Worm (Caenorhabditis elegans) whole organism, L3 larva: Measurements from ENCODE around the gene dct-17.

Experiments
- ZK546.5 ChIP-seq: sonication (generic microtip); optimal IDR thresholded peaks from 2 replicates; lab custom pipeline; 2017; ENCODE audit warnings: missing biosample characterization, missing genetic modification characterization
- ceh-82 ChIP-seq: fragments of 150-350 bp; optimal IDR thresholded peaks from 2 replicates; lab custom pipeline; 2014; ENCODE audit warnings: missing biosample characterization, missing genetic modification characterization
- daf-12 ChIP-seq: fragments of 150-350 bp; optimal IDR thresholded peaks from 2 replicates; lab custom pipeline; 2014; ENCODE audit warnings: missing biosample characterization, missing genetic modification reagents, missing genetic modification characterization
- egl-27 ChIP-seq: sonication (generic microtip); optimal IDR thresholded peaks from 4 replicates; lab custom pipeline; 2017; ENCODE audit warnings: missing biosample characterization, missing genetic modification reagents, missing genetic modification characterization
- elt-3 ChIP-seq, 3 experiments: fragments of 150-350 bp in 1 of 3; sonication (generic microtip) in 2 of 3; optimal IDR thresholded peaks; 2 replicates in 2 of 3; 4 replicates in 1 of 3; lab custom pipeline; 2014 to 2017; ENCODE audit warnings: missing biosample characterization in 3 of 3, missing genetic modification characterization in 3 of 3
- lin-15B ChIP-seq: fragments of 150-350 bp; optimal IDR thresholded peaks from 2 replicates; lab custom pipeline; 2014; ENCODE audit warnings: missing biosample characterization, missing genetic modification characterization
- mdl-1 ChIP-seq: fragments of 150-350 bp; optimal IDR thresholded peaks from 2 replicates; lab custom pipeline; 2014; ENCODE audit warnings: missing biosample characterization, missing genetic modification characterization
- nhr-23 ChIP-seq: fragments of 150-350 bp; optimal IDR thresholded peaks from 2 replicates; lab custom pipeline; 2014; ENCODE audit warnings: missing biosample characterization, missing genetic modification reagents, missing genetic modification characterization
- nhr-43 ChIP-seq: sonication (generic microtip); optimal IDR thresholded peaks from 2 replicates; lab custom pipeline; 2016; ENCODE audit warnings: mild to moderate bottlenecking, missing genetic modification characterization, missing compliant biosample characterization; ENCODE audit not compliant: poor library complexity, severe bottlenecking
- nhr-76 ChIP-seq: fragments of 150-350 bp; sonication (generic microtip); optimal IDR thresholded peaks from 5 replicates; lab custom pipeline; 2014; ENCODE audit warnings: missing biosample characterization, missing genetic modification characterization
- pqm-1 ChIP-seq: fragments of 150-350 bp; optimal IDR thresholded peaks from 2 replicates; lab custom pipeline; 2017; ENCODE audit warnings: missing biosample characterization, missing genetic modification characterization, inconsistent platforms
- unc-62 ChIP-seq: fragments of 150-350 bp; sonication (generic microtip); optimal IDR thresholded peaks from 4 replicates; lab custom pipeline; 2014; ENCODE audit warnings: missing biosample characterization, missing genetic modification reagents, missing genetic modification characterization
- ztf-11 ChIP-seq: fragments of 150-350 bp; optimal IDR thresholded peaks from 2 replicates; lab custom pipeline; 2014; ENCODE audit warnings: missing biosample characterization, missing genetic modification characterization

ce11 chrV:13775529-13775928, 44.9 kb upstream of the dct-17 start, which contains the start of gene F53C11.1:
- TF ChIP-seq unc-62 (GFP tag; lab: Kevin White, UChicago) (no peak), ZK546.5 (no peak), lin-15B (tag; lab: Kevin White, UChicago) (no peak), ztf-11 (tag; lab: Kevin White, UChicago) (no peak), nhr-23 (tag; lab: Kevin White, UChicago) (no peak), daf-12 (tag; lab: Kevin White, UChicago) (no peak), nhr-43 (tag; lab: Kevin White, UChicago) (no peak), pqm-1 (tag; lab: Kevin White, UChicago) (peak; percentile 73), nhr-76 (tag; lab: Kevin White, UChicago) (no peak), mdl-1 (tag; lab: Kevin White, UChicago) (no peak), elt-3 (tag; optimal IDR thresholded peaks at IDR 0.05; lab: Kevin White, UChicago) (no peak), ceh-82 (tag; lab: Kevin White, UChicago) (no peak), egl-27 (tag; lab: Kevin White, UChicago) (no peak)
